Worm (Caenorhabditis elegans): ENCODE measurements around the gene mask-1.
A peak's percentile ranks its signal among the peaks of the same experiment; 100 is the strongest.

mask-1 gene

ce11 chrIV:10349871-10350640 is 24.6 kb upstream of the mask-1 start, which contains the start of the genes unc-43 and Y43C5B.3 (continued):
- TF ChIP-seq grh-1 (GFP tag; IDR thresholded peaks at IDR 0.05) (peak; percentile 56), blmp-1 (tag; optimal IDR thresholded peaks at IDR 0.05) (peak; percentile 83), pqm-1 (tag; optimal IDR thresholded peaks at IDR 0.05) (no peak), nhr-71 (tag; optimal IDR thresholded peaks at IDR 0.05) (peak; percentile 3), alr-1 (tag; optimal IDR thresholded peaks at IDR 0.05; ENCODE audit: borderline replicate concordance) (no peak), nhr-84 (tag; optimal IDR thresholded peaks at IDR 0.05) (no peak), nhr-11 (tag; optimal IDR thresholded peaks at IDR 0.05) (no peak), irx-1 (tag; optimal IDR thresholded peaks at IDR 0.05) (peak; percentile 10)

ce11 chrIV:10352243-10352642 is 22.5 kb upstream of the mask-1 start, which contains the start of gene Y43C5B.2:
Y43C5B.2 (minus strand) TSS chrIV:10352343.
- no peak for TF ChIP-seq sptf-1 (tag; optimal IDR thresholded peaks at IDR 0.05)
- no peak for TF ChIP-seq fkh-4 (tag; optimal IDR thresholded peaks at IDR 0.05; ENCODE audit: borderline replicate concordance)
- no peak for TF ChIP-seq ceh-88 (GFP tag; IDR thresholded peaks at IDR 0.05)
- no peak for TF ChIP-seq pag-3 (tag; optimal IDR thresholded peaks at IDR 0.05; ENCODE audit: borderline replicate concordance, insufficient read depth)
- no peak for TF ChIP-seq lin-39 (tag; optimal IDR thresholded peaks at IDR 0.05)
- TF ChIP-seq efl-3 (GFP tag; optimal IDR thresholded peaks at IDR 0.05): no peak
- TF ChIP-seq aly-2 (tag; optimal IDR thresholded peaks at IDR 0.05): no peak
- TF ChIP-seq mef-2 (tag; optimal IDR thresholded peaks at IDR 0.05): no peak
- TF ChIP-seq egl-27 (tag; optimal IDR thresholded peaks at IDR 0.05): no peak
- TF ChIP-seq skn-1 (tag; optimal IDR thresholded peaks at IDR 0.05): no peak
- no peak for TF ChIP-seq irx-1 (tag; optimal IDR thresholded peaks at IDR 0.05)
- no peak for TF ChIP-seq nhr-12 (tag; optimal IDR thresholded peaks at IDR 0.05)

- no peak for TF ChIP-seq sox-4 (tag; optimal IDR thresholded peaks at IDR 0.05)
- no peak for TF ChIP-seq F16B12.6 (tag; optimal IDR thresholded peaks at IDR 0.05)
- TF ChIP-seq pag-3 (tag; optimal IDR thresholded peaks at IDR 0.05; ENCODE audit: borderline replicate concordance, insufficient read depth): no peak
- no peak for TF ChIP-seq unc-98 (GFP tag; IDR thresholded peaks at IDR 0.05)
- TF ChIP-seq pqm-1 (tag; optimal IDR thresholded peaks at IDR 0.05): no peak
- no peak for TF ChIP-seq alr-1 (tag; optimal IDR thresholded peaks at IDR 0.05; ENCODE audit: borderline replicate concordance)
- TF ChIP-seq tbx-2 (tag; optimal IDR thresholded peaks at IDR 0.05): no peak
- TF ChIP-seq egl-13 (tag; optimal IDR thresholded peaks at IDR 0.05): no peak
- TF ChIP-seq vab-15 (tag; optimal IDR thresholded peaks at IDR 0.05): no peak
- no peak for TF ChIP-seq dsc-1 (tag; optimal IDR thresholded peaks at IDR 0.05)
- no peak for TF ChIP-seq rnt-1 (tag; optimal IDR thresholded peaks at IDR 0.05)
- no peak for TF ChIP-seq dpl-1 (GFP tag; optimal IDR thresholded peaks at IDR 0.05)
- TF ChIP-seq efl-1 (optimal IDR thresholded peaks at IDR 0.05): no peak
- TF ChIP-seq efl-1 (GFP tag; optimal IDR thresholded peaks at IDR 0.05 in 1 of 2): no peak
These were observed 17.6 kb upstream of the mask-1 start, which contains the start of gene R11A8.1 for ce11 chrIV:10357072-10357471. R11A8.1 (minus strand) TSS chrIV:10357172.

DNA sequence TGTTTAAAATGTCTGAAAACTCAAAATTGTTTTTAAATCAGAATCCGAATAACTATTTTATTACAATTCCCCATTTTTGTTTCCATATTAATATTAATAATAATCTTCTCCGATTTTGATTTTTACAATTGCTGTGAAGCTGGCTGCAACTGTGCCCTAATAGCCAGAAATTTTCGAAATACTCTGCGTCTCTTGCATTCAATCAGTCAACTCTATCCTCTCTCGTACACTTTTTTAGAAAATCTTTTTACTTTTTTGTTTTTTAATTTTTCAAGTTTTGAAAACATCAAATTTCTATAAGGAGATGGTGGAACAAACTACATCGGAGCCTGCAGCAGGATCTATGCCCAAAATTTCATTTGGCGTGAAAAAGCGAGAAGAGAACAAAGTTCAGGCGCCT is 16.9 kb upstream of the mask-1 start, which contains the start of gene gkow-1:
Gene gkow-1 (plus strand): TSS at position 301 of the 400 bp plus-strand sequence.
- TF ChIP-seq vab-15 (tag; optimal IDR thresholded peaks at IDR 0.05) (no peak), mdl-1 (tag; optimal IDR thresholded peaks at IDR 0.05) (no peak), aha-1 (tag; optimal IDR thresholded peaks at IDR 0.05) (no peak), hpl-2 (GFP tag; optimal IDR thresholded peaks at IDR 0.05) (no peak), dpl-1 (GFP tag; optimal IDR thresholded peaks at IDR 0.05) (peak in 1 of 3 experiments; percentile 26), ceh-8 (GFP tag; optimal IDR thresholded peaks at IDR 0.05) (no peak), jun-1 (tag; optimal IDR thresholded peaks at IDR 0.05) (no peak), blmp-1 (tag; optimal IDR thresholded peaks at IDR 0.05) (peak; percentile 37), ces-1 (GFP tag; optimal IDR thresholded peaks at IDR 0.05) (no peak), hlh-17 (GFP tag; optimal IDR thresholded peaks at IDR 0.05; ENCODE audit: borderline replicate concordance) (no peak), C34B4.2 (tag; optimal IDR thresholded peaks at IDR 0.05) (no peak), efl-1 (optimal IDR thresholded peaks at IDR 0.05) (peak in 1 of 2 experiments; percentile 13), efl-1 (GFP tag; optimal IDR thresholded peaks at IDR 0.05 in 1 of 2) (peak in 1 of 2 experiments; percentile 15), nhr-84 (tag; optimal IDR thresholded peaks at IDR 0.05) (no peak), xbp-1 (tag; optimal IDR thresholded peaks at IDR 0.05) (no peak), nhr-237 (tag; optimal IDR thresholded peaks at IDR 0.05) (no peak), swsn-7 (tag; optimal IDR thresholded peaks at IDR 0.05) (no peak), ztf-11 (tag; optimal IDR thresholded peaks at IDR 0.05) (no peak)
